Fruit fly (Drosophila melanogaster): ENCODE results near the gene CG6576.

Gene CG6576

dm6 chr3L:8772998-8773684 lies 17.4 kb downstream of the CG6576 start (continued):
- no peak for TF ChIP-seq Myb (GFP tag; optimal IDR thresholded peaks at IDR 0.05)
- no peak for TF ChIP-seq HmgD (GFP tag; optimal IDR thresholded peaks at IDR 0.05)
- peak; percentile 32 for TF ChIP-seq CG10147 (GFP tag; optimal IDR thresholded peaks at IDR 0.05)
- TF ChIP-seq CG43689 (GFP tag; IDR thresholded peaks at IDR 0.05): no peak
- no peak for TF ChIP-seq aop (GFP tag; IDR thresholded peaks at IDR 0.05)
- TF ChIP-seq exex (tag; optimal IDR thresholded peaks at IDR 0.05): no peak
- no peak for TF ChIP-seq CG14965 (GFP tag; optimal IDR thresholded peaks at IDR 0.05; ENCODE audit: borderline replicate concordance)
- no peak for TF ChIP-seq CG42726 (GFP tag; IDR thresholded peaks at IDR 0.05; ENCODE audit: partially characterized antibody)
- TF ChIP-seq kah (GFP tag; optimal IDR thresholded peaks at IDR 0.05): no peak
- TF ChIP-seq MBD-R2 (GFP tag; IDR thresholded peaks at IDR 0.05): no peak
- peak; percentile 47 for TF ChIP-seq org-1 (GFP tag; optimal IDR thresholded peaks at IDR 0.05)
- TF ChIP-seq ftz-f1 (GFP tag; optimal IDR thresholded peaks at IDR 0.05): no peak
- TF ChIP-seq CG6689 (GFP tag; IDR thresholded peaks at IDR 0.05): peak; percentile 78
- TF ChIP-seq Dfd (GFP tag; optimal IDR thresholded peaks at IDR 0.05): no peak
- TF ChIP-seq zen2 (GFP tag; IDR thresholded peaks at IDR 0.05; ENCODE audit: partially characterized antibody): no peak
- peak; percentile 81 for TF ChIP-seq kni (GFP tag; optimal IDR thresholded peaks at IDR 0.05)
- TF ChIP-seq NC2α (GFP tag; optimal IDR thresholded peaks at IDR 0.05): peak; percentile 20
- TF ChIP-seq CG4328 (GFP tag; optimal IDR thresholded peaks at IDR 0.05): no peak
- TF ChIP-seq CG10321 (GFP tag; IDR thresholded peaks at IDR 0.05): peak; percentile 28; the same call in 1 of the 2 replicates
- peak; percentile 62 for TF ChIP-seq CG16863 (GFP tag; optimal IDR thresholded peaks at IDR 0.05)
- 0 out of 3 replicates have a peak, but pooled peaks have one; percentile 7 for TF ChIP-seq knrl (GFP tag; IDR thresholded peaks at IDR 0.05; ENCODE audit: partially characterized antibody)
- peak; percentile 55 for TF ChIP-seq Fer3 (tag; optimal IDR thresholded peaks at IDR 0.05)
- TF ChIP-seq Nf-YA (GFP tag; IDR thresholded peaks at IDR 0.05): 0 out of 2 replicates have a peak, but pooled peaks have one; percentile 42
- TF ChIP-seq grn (GFP tag; optimal IDR thresholded peaks at IDR 0.05): no peak
- TF ChIP-seq CG17802 (tag; optimal IDR thresholded peaks at IDR 0.05): peak; percentile 18
- no peak for TF ChIP-seq usp (GFP tag; optimal IDR thresholded peaks at IDR 0.05)
- TF ChIP-seq CG17186 (GFP tag; optimal IDR thresholded peaks at IDR 0.05): no peak
- peak; percentile 74 for TF ChIP-seq sd (tag; optimal IDR thresholded peaks at IDR 0.05)
- peak; percentile 69 for TF ChIP-seq Hsf (GFP tag; optimal IDR thresholded peaks at IDR 0.05)
- TF ChIP-seq luna (GFP tag; optimal IDR thresholded peaks at IDR 0.05): no peak
- TF ChIP-seq yki (optimal IDR thresholded peaks at IDR 0.05): no peak
- peak; percentile 50 for TF ChIP-seq tio (GFP tag; optimal IDR thresholded peaks at IDR 0.05)
- peak; percentile 86 for TF ChIP-seq dmrt99B (tag; optimal IDR thresholded peaks at IDR 0.05)
- TF ChIP-seq odd (GFP tag; optimal IDR thresholded peaks at IDR 0.05): peak; percentile 74
- TF ChIP-seq ab (GFP tag; optimal IDR thresholded peaks at IDR 0.05): no peak
- peak; percentile 63 for TF ChIP-seq CG11723 (GFP tag; optimal IDR thresholded peaks at IDR 0.05)
- peak; percentile 38 for TF ChIP-seq CG15696 (tag; optimal IDR thresholded peaks at IDR 0.05)
- no peak for TF ChIP-seq Sin3A (optimal IDR thresholded peaks at IDR 0.05)
- TF ChIP-seq sc (optimal IDR thresholded peaks at IDR 0.05): no peak
- peak; percentile 66 for TF ChIP-seq sc (GFP tag; optimal IDR thresholded peaks at IDR 0.05)
- peak; percentile 77 for TF ChIP-seq Asciz (GFP tag; optimal IDR thresholded peaks at IDR 0.05)
- TF ChIP-seq lilli (GFP tag; optimal IDR thresholded peaks at IDR 0.05): peak; percentile 46
- peak; percentile 15 for TF ChIP-seq HmgZ (tag; optimal IDR thresholded peaks at IDR 0.05)
- no peak for TF ChIP-seq YL-1 (GFP tag; optimal IDR thresholded peaks at IDR 0.05)
- TF ChIP-seq Sox100B (GFP tag; optimal IDR thresholded peaks at IDR 0.05): peak; percentile 74
- TF ChIP-seq Gug (GFP tag; IDR thresholded peaks at IDR 0.05): peak; percentile 20; the same call in 1 of the 4 replicates
- TF ChIP-seq CG14014 (GFP tag; IDR thresholded peaks at IDR 0.05): peak; percentile 67; the same call in 1 of the 2 replicates
- TF ChIP-seq eve (GFP tag; optimal IDR thresholded peaks at IDR 0.05): peak in 1 of 2 experiments; percentile 96
- TF ChIP-seq bowl (GFP tag; IDR thresholded peaks at IDR 0.05): peak; percentile 23; the same call in 1 of the 2 replicates
- peak; percentile 80 for TF ChIP-seq fd96Cb (tag; optimal IDR thresholded peaks at IDR 0.05)
- TF ChIP-seq sens-2 (GFP tag; IDR thresholded peaks at IDR 0.05): peak; percentile 34; the same call in 1 of the 2 replicates
